Worm (Caenorhabditis elegans) whole organism, L4 larva: ENCODE data around the gene srv-12.

Experiments used
- gei-8 ChIP-seq: fragments of 200-800 bp; sonication (Bioruptor generic); optimal IDR thresholded peaks from 2 replicates; lab custom pipeline; 2018; ENCODE audit warnings: mild to moderate bottlenecking, missing genetic modification characterization, missing compliant biosample characterization
- mep-1 ChIP-seq: fragments of 150-350 bp; sonication (generic microtip); optimal IDR thresholded peaks from 3 replicates; lab custom pipeline; 2014; ENCODE audit warnings: missing biosample characterization, missing genetic modification characterization
- nhr-42 ChIP-seq: fragments of 200-800 bp; sonication (Bioruptor generic); IDR thresholded peaks from 2 replicates; pipeline ENCODE4 v1.3.6; 2022; ENCODE audit warnings: missing genetic modification characterization, missing compliant biosample characterization
- nhr-77 ChIP-seq: fragments of 150-350 bp; optimal IDR thresholded peaks from 2 replicates; lab custom pipeline; 2014; ENCODE audit warnings: missing biosample characterization, missing genetic modification characterization
- ztf-11 ChIP-seq: fragments of 150-350 bp; optimal IDR thresholded peaks from 2 replicates; lab custom pipeline; 2014; ENCODE audit warnings: missing biosample characterization, missing genetic modification characterization

ce11 chrIV:10027566-10027965, 25.9 kb downstream of the srv-12 start, which contains the start of gene gipc-2:
- TF ChIP-seq ztf-11, result no peak
- TF ChIP-seq nhr-42 (GFP tag; lab: Robert Waterston, UW), result no peak
- no peak for TF ChIP-seq mep-1
- TF ChIP-seq gei-8 (GFP tag; lab: Kevin White, UChicago), result no peak
- no peak for TF ChIP-seq nhr-77 (tag; lab: Kevin White, UChicago)
